Fruit fly (Drosophila melanogaster): ENCODE results near the gene Acbp2.

The Acbp2 gene

DNA sequence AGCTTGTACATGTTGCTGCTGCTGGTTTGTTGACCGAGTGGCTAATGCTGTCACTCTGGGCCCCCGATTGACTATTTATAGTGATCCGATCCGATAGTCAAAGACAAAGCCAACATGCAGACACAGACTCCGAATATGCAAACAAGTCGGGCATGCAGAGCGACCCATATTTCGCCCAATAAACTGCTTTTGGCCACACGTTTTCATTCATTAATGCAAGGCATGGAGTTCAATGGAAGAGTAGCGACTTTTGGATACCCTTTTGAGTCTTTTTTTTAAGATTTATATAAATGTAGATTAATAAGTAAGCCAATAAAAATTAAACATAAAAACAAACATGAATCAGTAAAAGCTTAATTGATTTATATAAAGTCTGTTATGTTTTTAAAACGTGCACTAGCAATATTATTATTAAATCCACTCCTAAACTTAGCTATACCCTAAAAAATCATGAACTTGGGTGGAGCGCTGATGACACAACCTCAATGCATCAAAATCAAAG lies 45.1 kb upstream of the Acbp2 start, which contains the start of gene Cpr65Ea (continued):
- TF ChIP-seq ham (GFP tag; IDR thresholded peaks at IDR 0.05) (no peak), CG8290 (GFP tag; optimal IDR thresholded peaks at IDR 0.05) (no peak), CG8290 (tag; optimal IDR thresholded peaks at IDR 0.05) (no peak), CG30431 (GFP tag; optimal IDR thresholded peaks at IDR 0.05) (no peak), CG15269 (tag; optimal IDR thresholded peaks at IDR 0.05) (peak; percentile 61), CG8924 (tag; optimal IDR thresholded peaks at IDR 0.05) (peak; percentile 11), so (GFP tag; IDR thresholded peaks at IDR 0.05) (0 out of 3 replicates have a peak, but pooled peaks have one; percentile 19), hkb (optimal IDR thresholded peaks at IDR 0.05) (no peak), hkb (GFP tag; IDR thresholded peaks at IDR 0.05) (peak; percentile 21; the same call in 1 of the 2 replicates), Atf6 (GFP tag; IDR thresholded peaks at IDR 0.05) (no peak), btn (GFP tag; optimal IDR thresholded peaks at IDR 0.05) (no peak), CG13123 (GFP tag; optimal IDR thresholded peaks at IDR 0.05) (no peak), ind (GFP tag; optimal IDR thresholded peaks at IDR 0.05) (no peak), unc-4 (GFP tag; IDR thresholded peaks at IDR 0.05; ENCODE audit: partially characterized antibody) (no peak), Ssrp (tag; optimal IDR thresholded peaks at IDR 0.05) (no peak), CG17568 (GFP tag; optimal IDR thresholded peaks at IDR 0.05) (no peak), ATbp (GFP tag; optimal IDR thresholded peaks at IDR 0.05) (no peak), gem (tag; optimal IDR thresholded peaks at IDR 0.05) (peak; percentile 54), Eip74EF (GFP tag; optimal IDR thresholded peaks at IDR 0.05) (peak in 1 of 2 experiments; percentile 11), Lhr (GFP tag; optimal IDR thresholded peaks at IDR 0.05) (no peak), CoRest (tag; optimal IDR thresholded peaks at IDR 0.05) (peak; percentile 33), mirr (GFP tag; optimal IDR thresholded peaks at IDR 0.05) (no peak), sens (GFP tag) (peak; percentile 43), dysf (GFP tag; IDR thresholded peaks at IDR 0.05) (0 out of 3 replicates have a peak, but pooled peaks have one; percentile 28), CG7357 (GFP tag; IDR thresholded peaks at IDR 0.05) (no peak), CG12236 (GFP tag; optimal IDR thresholded peaks at IDR 0.05) (no peak), eve (GFP tag; optimal IDR thresholded peaks at IDR 0.05) (no peak), CG34422 (GFP tag; IDR thresholded peaks at IDR 0.05) (no peak), zf30C (GFP tag; optimal IDR thresholded peaks at IDR 0.05) (no peak), BtbVII (GFP tag; optimal IDR thresholded peaks at IDR 0.05) (no peak), CG4282 (GFP tag; optimal IDR thresholded peaks at IDR 0.05) (no peak), gce (GFP tag; IDR thresholded peaks at IDR 0.05) (no peak), MTF-1 (GFP tag; optimal IDR thresholded peaks at IDR 0.05; ENCODE audit: borderline replicate concordance) (no peak), CG17359 (tag; optimal IDR thresholded peaks at IDR 0.05) (peak; percentile 18), CG2712 (tag; optimal IDR thresholded peaks at IDR 0.05) (peak; percentile 25), Max (GFP tag; optimal IDR thresholded peaks at IDR 0.05) (no peak), nmo (GFP tag; optimal IDR thresholded peaks at IDR 0.05) (peak; percentile 11), CG16815 (GFP tag; optimal IDR thresholded peaks at IDR 0.05) (no peak), zfh2 (GFP tag; optimal IDR thresholded peaks at IDR 0.05) (no peak), nom (GFP tag; optimal IDR thresholded peaks at IDR 0.05) (no peak), cwo (GFP tag; optimal IDR thresholded peaks at IDR 0.05) (no peak), CG9817 (tag; optimal IDR thresholded peaks at IDR 0.05) (no peak), fd64A (GFP tag; optimal IDR thresholded peaks at IDR 0.05) (no peak), CG15479 (GFP tag; optimal IDR thresholded peaks at IDR 0.05) (no peak), MBD-R2 (GFP tag; IDR thresholded peaks at IDR 0.05) (no peak), CG13424 (tag; optimal IDR thresholded peaks at IDR 0.05) (peak; percentile 47), Ada2b (GFP tag; IDR thresholded peaks at IDR 0.05) (0 out of 2 replicates have a peak, but pooled peaks have one; percentile 12), Dbx (GFP tag; IDR thresholded peaks at IDR 0.05) (no peak), Ptx1 (GFP tag; IDR thresholded peaks at IDR 0.05) (peak; percentile 49), tx (GFP tag; optimal IDR thresholded peaks at IDR 0.05) (no peak), PHDP (tag; optimal IDR thresholded peaks at IDR 0.05) (no peak)
